Fruit fly (Drosophila melanogaster) whole organism: Measurements from ENCODE around the gene CG31988.
A peak's percentile ranks its signal among the peaks of the same experiment; 100 is the strongest.

Experiments used
- CG8478 ChIP-seq: fragments of >200 bp; optimal IDR thresholded peaks from 2 replicates; lab custom pipeline; 2018; ENCODE audit warnings: inconsistent platforms
- Dll ChIP-seq: fragments of >200 bp; optimal IDR thresholded peaks from 2 replicates; lab custom pipeline; 2017
- EcR ChIP-seq, 2 experiments: fragments of >200 bp; optimal IDR thresholded peaks; 2 replicates each; lab custom pipeline; 2017; ENCODE audit warnings: missing biosample characterization in 2 of 2, missing genetic modification characterization in 2 of 2, missing genetic modification reagents in 2 of 2
- pan ChIP-seq: fragments of >200 bp; optimal IDR thresholded peaks from 2 replicates; lab custom pipeline; 2017
- psq ChIP-seq: fragments of >200 bp; optimal IDR thresholded peaks from 2 replicates; lab custom pipeline; 2017
- usp ChIP-seq: fragments of >200 bp; optimal IDR thresholded peaks from 2 replicates; lab custom pipeline; 2017; ENCODE audit warnings: missing biosample characterization, missing genetic modification characterization, mixed read lengths

CG31988 gene

DNA sequence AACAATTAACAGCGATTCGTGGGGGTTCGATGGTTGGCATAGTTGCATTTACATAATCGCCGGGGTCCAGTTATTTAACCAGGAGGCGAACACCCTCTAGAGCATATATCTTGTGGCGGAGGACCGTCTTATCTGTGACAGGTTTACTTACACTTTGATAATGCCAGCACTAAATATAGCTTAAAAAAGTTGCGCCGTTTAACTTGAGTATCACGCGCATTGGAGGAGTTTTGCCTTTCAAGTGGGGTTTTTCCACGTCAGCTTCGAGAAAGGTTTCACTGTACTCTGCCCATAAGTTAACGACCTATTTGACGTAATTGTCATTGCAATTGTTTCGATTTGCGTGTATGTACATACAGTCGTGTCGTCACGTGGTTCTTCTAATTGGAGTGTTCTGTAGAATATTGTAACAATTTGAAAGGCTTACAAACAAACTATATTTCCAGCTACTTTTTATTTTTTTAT lies 33.4 kb downstream of the CG31988 start:
- TF ChIP-seq CG8478 (no peak), pan (lab: Kevin White, UChicago) (no peak), psq (lab: Kevin White, UChicago) (no peak), Dll (no peak), usp (GFP tag; lab: Kevin White, UChicago) (no peak), EcR (GFP tag; optimal IDR thresholded peaks at IDR 0.05; lab: Kevin White, UChicago) (no peak)

- peak; percentile 53 for TF ChIP-seq pan (lab: Kevin White, UChicago)
- TF ChIP-seq Dll, result no peak
Observed at dm6 chr2L:21168295-21169159, 34.1 kb downstream of the CG31988 start, which contains the start of the genes mAcon1, CG43345 and CG43346. Gene mAcon1, plus strand, starts transcription at chr2L:21168570. Gene CG43345, minus strand, starts transcription at chr2L:21168581. Gene CG43346, minus strand, starts transcription at chr2L:21168581.

DNA sequence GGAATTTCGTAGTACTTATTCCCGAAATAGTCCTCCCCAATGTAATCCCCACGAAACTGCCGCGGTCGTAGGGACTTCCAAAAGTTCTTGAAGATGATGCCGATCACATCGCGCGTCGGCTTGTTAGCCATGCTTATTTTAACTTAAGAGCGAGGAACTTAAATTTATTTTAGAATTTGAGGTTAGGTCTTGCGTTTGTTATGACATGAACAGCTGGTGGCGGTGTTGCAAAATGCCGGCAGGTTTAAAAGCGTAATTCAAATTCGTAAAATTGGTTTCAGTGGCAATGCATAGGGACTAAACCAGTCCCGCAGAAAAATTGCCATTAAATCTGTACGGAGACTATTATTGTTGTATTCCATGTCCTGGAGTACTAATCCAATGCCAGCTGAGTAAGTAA lies 36.2 kb downstream of the CG31988 start:
- TF ChIP-seq pan (lab: Kevin White, UChicago) (no peak), psq (lab: Kevin White, UChicago) (no peak), usp (GFP tag; lab: Kevin White, UChicago) (no peak), EcR (GFP tag; optimal IDR thresholded peaks at IDR 0.05; lab: Kevin White, UChicago) (no peak), CG8478 (no peak), Dll (no peak)

dm6 chr2L:21163311-21163842 lies 39.2 kb downstream of the CG31988 start, which contains the start of gene Noc2:
Gene Noc2, plus strand, starts transcription at chr2L:21163641.
- TF ChIP-seq usp (GFP tag; lab: Kevin White, UChicago), result no peak
- no peak for TF ChIP-seq CG8478
- no peak for TF ChIP-seq pan (lab: Kevin White, UChicago)
- TF ChIP-seq Dll, result no peak
- no peak for TF ChIP-seq EcR (GFP tag; optimal IDR thresholded peaks at IDR 0.05; lab: Kevin White, UChicago)
- no peak for TF ChIP-seq psq (lab: Kevin White, UChicago)

DNA sequence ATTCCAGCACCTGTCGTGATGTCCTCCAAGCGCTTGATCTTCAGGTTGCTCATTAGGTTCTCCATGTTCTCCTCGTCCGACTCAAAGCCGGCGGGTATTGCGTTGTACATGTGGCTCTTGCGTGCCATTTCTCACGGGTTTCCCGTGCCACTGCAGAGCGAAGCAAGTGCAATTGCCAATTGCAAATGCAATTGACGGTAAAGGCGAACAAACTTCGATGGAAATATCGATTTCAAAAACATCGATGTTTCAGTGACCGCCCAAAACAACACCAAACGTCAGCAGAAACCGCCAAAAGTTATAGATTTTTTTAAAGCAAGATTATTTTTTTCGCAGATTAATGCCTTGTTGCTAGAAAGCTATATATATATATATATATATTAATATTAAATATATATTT lies 39.7 kb downstream of the CG31988 start, which contains the start of gene Nbr:
TSS of gene Nbr (minus strand) at position 209 of the 400 bp plus-strand sequence.
- TF ChIP-seq pan (lab: Kevin White, UChicago) (no peak), CG8478 (no peak), Dll (no peak), usp (GFP tag; lab: Kevin White, UChicago) (no peak), psq (lab: Kevin White, UChicago) (no peak), EcR (GFP tag; optimal IDR thresholded peaks at IDR 0.05; lab: Kevin White, UChicago) (no peak)

dm6 chr2L:21158554-21158953 lies 44.0 kb downstream of the CG31988 start, which contains the start of the genes Coq3 and Pld3:
Gene Coq3, minus strand, starts transcription at chr2L:21158611.
Gene Pld3, plus strand, starts transcription at chr2L:21158847.
- TF ChIP-seq psq (lab: Kevin White, UChicago) (no peak), CG8478 (no peak), usp (GFP tag; lab: Kevin White, UChicago) (no peak), EcR (GFP tag; optimal IDR thresholded peaks at IDR 0.05; lab: Kevin White, UChicago) (no peak), Dll (no peak), pan (lab: Kevin White, UChicago) (no peak)

DNA sequence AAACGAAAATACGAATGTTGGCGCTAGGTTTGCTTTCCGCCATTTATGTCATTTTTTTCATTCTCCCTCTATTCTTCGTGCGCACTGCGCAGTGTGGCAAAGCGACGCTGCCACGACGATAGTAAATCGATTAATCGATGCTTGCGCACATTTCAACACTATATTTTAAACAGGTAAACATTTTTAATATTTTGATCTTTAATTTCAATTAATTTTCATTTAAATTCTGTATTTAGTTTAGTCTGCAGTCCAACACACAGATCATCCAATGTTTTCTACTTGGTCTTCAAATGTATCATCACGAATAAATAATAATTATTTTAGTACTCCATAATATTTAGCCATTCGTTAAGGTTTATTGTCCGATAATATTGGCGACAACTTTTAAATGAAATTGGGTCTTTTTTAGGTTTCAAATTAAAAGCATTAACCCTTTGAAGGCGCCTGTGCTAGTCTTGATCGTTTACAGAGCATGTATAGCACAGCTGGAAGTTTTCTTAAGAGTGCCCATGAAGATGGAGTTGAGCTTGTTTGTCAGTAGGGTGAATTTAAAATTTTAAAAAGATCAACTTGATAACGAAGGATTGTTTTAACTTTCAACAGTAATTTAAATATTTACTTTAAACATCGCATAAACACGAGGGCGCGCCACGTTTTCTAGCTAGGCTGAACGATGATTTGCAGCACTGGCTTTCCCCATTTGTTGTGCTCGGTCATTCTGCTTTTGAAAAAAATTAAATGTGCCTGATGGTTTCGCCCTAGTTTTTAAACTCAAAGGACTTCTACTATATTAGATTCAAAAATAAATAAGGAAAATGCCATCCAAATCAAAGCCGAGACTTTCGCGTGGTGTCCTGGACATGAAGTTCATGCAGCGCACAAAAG lies 46.2 kb downstream of the CG31988 start, which contains the start of the genes Mpp6 and E2f2:
TSS of gene Mpp6 (plus strand) at position 133 of the 885 bp plus-strand sequence.
TSS of gene E2f2 (minus strand) at position 594 of the 885 bp plus-strand sequence.
- TF ChIP-seq Dll, result no peak
- no peak for TF ChIP-seq usp (GFP tag; lab: Kevin White, UChicago)
- no peak for TF ChIP-seq CG8478
- peak; percentile 40 for TF ChIP-seq psq (lab: Kevin White, UChicago)
- TF ChIP-seq pan (lab: Kevin White, UChicago), result no peak

DNA sequence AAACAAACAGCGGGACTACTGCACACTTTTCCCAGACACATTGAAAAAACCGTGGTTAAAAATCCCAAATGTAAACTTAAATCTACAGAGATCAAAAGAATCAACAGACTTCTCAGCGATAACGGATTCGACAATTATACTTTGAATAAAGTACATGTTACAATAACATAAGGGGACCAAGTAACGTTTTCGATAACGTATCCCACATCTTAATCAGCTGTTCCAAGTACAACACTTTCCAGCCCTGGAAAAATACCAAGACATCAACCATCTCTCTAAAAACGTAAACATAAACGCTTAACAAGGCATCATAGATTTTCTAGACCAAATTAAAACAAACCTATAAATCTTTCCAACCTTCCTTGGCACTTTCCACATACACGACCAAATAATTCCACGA lies 48.8 kb downstream of the CG31988 start:
- TF ChIP-seq usp (GFP tag; lab: Kevin White, UChicago), result no peak
- TF ChIP-seq EcR (GFP tag; optimal IDR thresholded peaks at IDR 0.05; lab: Kevin White, UChicago), result no peak
- no peak for TF ChIP-seq CG8478
